Worm (Caenorhabditis elegans) whole organism, L4/young adult: ENCODE results near the gene dyf-2.

Experiments used
- W03F9.2 ChIP-seq: fragments of 150-350 bp; optimal IDR thresholded peaks from 2 replicates; lab custom pipeline; 2014; ENCODE audit warnings: missing biosample characterization, missing genetic modification characterization
- dao-5 ChIP-seq: sonication (generic microtip); optimal IDR thresholded peaks from 2 replicates; lab custom pipeline; 2016; ENCODE audit warnings: missing genotype, missing genetic modification characterization, moderate library complexity, missing compliant biosample characterization
- him-1 ChIP-seq: sonication (generic microtip); optimal IDR thresholded peaks from 2 replicates; lab custom pipeline; 2016; ENCODE audit warnings: missing genotype, missing genetic modification reagents, missing genetic modification characterization, missing compliant biosample characterization

- TF ChIP-seq him-1: no peak
- no peak for TF ChIP-seq dao-5
- no peak for TF ChIP-seq W03F9.2
Observed at ce11 chrIII:13652010-13652409, 34.2 kb downstream of the dyf-2 start.
